Fruit fly (Drosophila melanogaster): ENCODE results near the gene pho.
A peak's percentile ranks its signal among the peaks of the same experiment; 100 is the strongest.

pho gene

dm6 chr4:1146456-1146855, 35.0 kb downstream of the pho start (continued):
- TF ChIP-seq CG10267 (tag; optimal IDR thresholded peaks at IDR 0.05) = peak; percentile 4
- TF ChIP-seq Meics (GFP tag; optimal IDR thresholded peaks at IDR 0.05) = peak; percentile 43
- no peak for TF ChIP-seq CG18011 (GFP tag; optimal IDR thresholded peaks at IDR 0.05)
- no peak for TF ChIP-seq CG1233 (GFP tag; optimal IDR thresholded peaks at IDR 0.05)
- TF ChIP-seq zfh2 (GFP tag; optimal IDR thresholded peaks at IDR 0.05) = no peak
- TF ChIP-seq CG14710 (tag; optimal IDR thresholded peaks at IDR 0.05) = peak; percentile 2
- peak; percentile 32 for TF ChIP-seq CG3995 (GFP tag; optimal IDR thresholded peaks at IDR 0.05)
- TF ChIP-seq Sry-δ (GFP tag; optimal IDR thresholded peaks at IDR 0.05) = peak; percentile 28
- TF ChIP-seq pfk (GFP tag; optimal IDR thresholded peaks at IDR 0.05) = peak; percentile 67
- peak; percentile 6 for TF ChIP-seq B-H2 (GFP tag; optimal IDR thresholded peaks at IDR 0.05)
- TF ChIP-seq Opbp (GFP tag; IDR thresholded peaks at IDR 0.05; ENCODE audit: partially characterized antibody) = no peak
- no peak for TF ChIP-seq CG11093 (GFP tag; IDR thresholded peaks at IDR 0.05)
- TF ChIP-seq CG8290 (GFP tag; optimal IDR thresholded peaks at IDR 0.05) = peak; percentile 87
- peak; percentile 69 to 75 for TF ChIP-seq CG8290 (tag; optimal IDR thresholded peaks at IDR 0.05)
- no peak for TF ChIP-seq Neu2 (GFP tag; optimal IDR thresholded peaks at IDR 0.05; ENCODE audit: borderline replicate concordance)
- peak; percentile 58 for TF ChIP-seq onecut (GFP tag; IDR thresholded peaks at IDR 0.05)
- no peak for TF ChIP-seq ara (GFP tag; IDR thresholded peaks at IDR 0.05)
- no peak for TF ChIP-seq Drgx (GFP tag; IDR thresholded peaks at IDR 0.05)
- peak; percentile 46 for TF ChIP-seq pzg (GFP tag; optimal IDR thresholded peaks at IDR 0.05)
- TF ChIP-seq ssp (GFP tag; IDR thresholded peaks at IDR 0.05) = peak; percentile 95
- peak; percentile 5 for TF ChIP-seq CG9437 (GFP tag; optimal IDR thresholded peaks at IDR 0.05)
- TF ChIP-seq lilli (GFP tag; optimal IDR thresholded peaks at IDR 0.05) = peak; percentile 21
- TF ChIP-seq CG13296 (GFP tag; optimal IDR thresholded peaks at IDR 0.05) = peak; percentile 24
- peak; percentile 12 for TF ChIP-seq CG6765 (GFP tag; optimal IDR thresholded peaks at IDR 0.05)
- no peak for TF ChIP-seq D19A (tag; optimal IDR thresholded peaks at IDR 0.05)
- no peak for TF ChIP-seq CG11456 (GFP tag; IDR thresholded peaks at IDR 0.05)
- TF ChIP-seq danr (GFP tag; IDR thresholded peaks at IDR 0.05) = no peak
- peak; percentile 38 for TF ChIP-seq CG17385 (GFP tag; optimal IDR thresholded peaks at IDR 0.05)
- no peak for TF ChIP-seq CG15514 (GFP tag; optimal IDR thresholded peaks at IDR 0.05)
- peak; percentile 29 for TF ChIP-seq CG12769 (tag; optimal IDR thresholded peaks at IDR 0.05)
- peak; percentile 19 for TF ChIP-seq Max (GFP tag; optimal IDR thresholded peaks at IDR 0.05)
- TF ChIP-seq CG6683 (GFP tag; optimal IDR thresholded peaks at IDR 0.05) = no peak
- peak; percentile 98 for TF ChIP-seq CG11723 (GFP tag; optimal IDR thresholded peaks at IDR 0.05)
- TF ChIP-seq Fer2 (tag; optimal IDR thresholded peaks at IDR 0.05) = no peak
- TF ChIP-seq CG31441 (GFP tag; IDR thresholded peaks at IDR 0.05) = peak; percentile 37; the same call in 1 of the 2 replicates
- TF ChIP-seq CG33213 (GFP tag; optimal IDR thresholded peaks at IDR 0.05) = peak; percentile 67
- no peak for TF ChIP-seq Dek (tag; optimal IDR thresholded peaks at IDR 0.05)
- no peak for TF ChIP-seq CG2889 (GFP tag; IDR thresholded peaks at IDR 0.05)
- no peak for TF ChIP-seq HmgD (GFP tag; optimal IDR thresholded peaks at IDR 0.05)
- no peak for TF ChIP-seq CG15479 (GFP tag; optimal IDR thresholded peaks at IDR 0.05)
- TF ChIP-seq ash1 (GFP tag; optimal IDR thresholded peaks at IDR 0.05) = no peak
- no peak for TF ChIP-seq CTCF (GFP tag; optimal IDR thresholded peaks at IDR 0.05)
- TF ChIP-seq Ravus (GFP tag; IDR thresholded peaks at IDR 0.05) = no peak
- peak; percentile 87 for TF ChIP-seq CG1603 (tag; optimal IDR thresholded peaks at IDR 0.05)
- TF ChIP-seq az2 (GFP tag; optimal IDR thresholded peaks at IDR 0.05) = no peak
- TF ChIP-seq CG10959 (GFP tag; IDR thresholded peaks at IDR 0.05) = no peak
- TF ChIP-seq en (GFP tag; optimal IDR thresholded peaks at IDR 0.05) = peak; percentile 4
- TF ChIP-seq CG2120 (GFP tag; optimal IDR thresholded peaks at IDR 0.05) = peak; percentile 13
- TF ChIP-seq BEAF-32 (GFP tag; optimal IDR thresholded peaks at IDR 0.05) = peak; percentile 60
- TF ChIP-seq PHDP (tag; optimal IDR thresholded peaks at IDR 0.05) = peak; percentile 41
- TF ChIP-seq trh (GFP tag; optimal IDR thresholded peaks at IDR 0.05) = no peak
- TF ChIP-seq ATbp (GFP tag; optimal IDR thresholded peaks at IDR 0.05) = no peak

Data from whole organism, embryonic.